Worm (Caenorhabditis elegans) whole organism, mixed stage, embryonic: ENCODE results near the gene C09B7.2.

Source experiments
- M03D4.4 ChIP-seq: sonication (generic microtip); optimal IDR thresholded peaks from 2 replicates; lab custom pipeline; 2017; ENCODE audit warnings: mild to moderate bottlenecking, missing genetic modification characterization, missing compliant biosample characterization
- bed-3 ChIP-seq: fragments of 200-800 bp; sonication (Bioruptor generic); optimal IDR thresholded peaks from 3 replicates; lab custom pipeline; 2018; ENCODE audit warnings: mild to moderate bottlenecking, missing genetic modification characterization, moderate library complexity, missing compliant biosample characterization
- blmp-1 ChIP-seq: fragments of 150-350 bp; optimal IDR thresholded peaks from 2 replicates; lab custom pipeline; 2014; ENCODE audit warnings: missing biosample characterization, missing genetic modification characterization
- ceh-39 ChIP-seq: fragments of 150-350 bp; optimal IDR thresholded peaks from 2 replicates; lab custom pipeline; 2014; ENCODE audit warnings: missing biosample characterization, missing genetic modification characterization
- ceh-83 ChIP-seq: fragments of 200-800 bp; sonication (Bioruptor generic); optimal IDR thresholded peaks from 2 replicates; lab custom pipeline; 2018; ENCODE audit warnings: mild to moderate bottlenecking, missing genetic modification characterization, missing compliant biosample characterization
- ces-1 ChIP-seq: fragments of 150-350 bp; optimal IDR thresholded peaks from 2 replicates; lab custom pipeline; 2014; ENCODE audit warnings: missing biosample characterization, missing genetic modification reagents, missing genetic modification characterization
- cnd-1 ChIP-seq: fragments of 200-800 bp; sonication (Bioruptor generic); optimal IDR thresholded peaks from 2 replicates; lab custom pipeline; 2018; ENCODE audit warnings: mild to moderate bottlenecking, missing genetic modification characterization, missing compliant biosample characterization
- drap-1 ChIP-seq: fragments of 200-800 bp; sonication (Bioruptor generic); optimal IDR thresholded peaks from 3 replicates; lab custom pipeline; 2018; ENCODE audit warnings: mild to moderate bottlenecking, missing genetic modification characterization, missing compliant biosample characterization
- elt-1 ChIP-seq: sonication (generic microtip); optimal IDR thresholded peaks from 2 replicates; lab custom pipeline; 2017; ENCODE audit warnings: missing genetic modification characterization, mild to moderate bottlenecking, missing compliant biosample characterization, antibody characterized with exemption, moderate library complexity, borderline replicate concordance; ENCODE audit not compliant: insufficient read depth
- elt-3 ChIP-seq: fragments of 150-350 bp; optimal IDR thresholded peaks from 2 replicates; lab custom pipeline; 2014; ENCODE audit warnings: missing biosample characterization, missing genetic modification characterization
- flh-1 ChIP-seq: fragments of 200-800 bp; sonication (Bioruptor generic); optimal IDR thresholded peaks from 2 replicates; lab custom pipeline; 2018; ENCODE audit warnings: mild to moderate bottlenecking, missing genetic modification characterization, moderate library complexity, missing compliant biosample characterization
- ham-2 ChIP-seq: fragments of 200-800 bp; sonication (Bioruptor generic); optimal IDR thresholded peaks from 2 replicates; lab custom pipeline; 2018; ENCODE audit warnings: mild to moderate bottlenecking, missing genetic modification characterization, missing compliant biosample characterization
- hlh-1 ChIP-seq: fragments of 150-350 bp; optimal IDR thresholded peaks from 2 replicates; lab custom pipeline; 2014; ENCODE audit warnings: missing biosample characterization, missing genetic modification reagents, missing genetic modification characterization
- lin-13 ChIP-seq: fragments of 150-350 bp; optimal IDR thresholded peaks from 2 replicates; lab custom pipeline; 2014; ENCODE audit warnings: missing biosample characterization, missing genetic modification characterization
- lin-32 ChIP-seq: fragments of 200-800 bp; sonication (Bioruptor generic); optimal IDR thresholded peaks from 2 replicates; lab custom pipeline; 2018; ENCODE audit warnings: mild to moderate bottlenecking, missing genetic modification characterization, missing compliant biosample characterization
- lsy-2 ChIP-seq: fragments of 150-350 bp; optimal IDR thresholded peaks from 2 replicates; lab custom pipeline; 2014; ENCODE audit warnings: missing biosample characterization, missing genetic modification characterization
- mab-5 ChIP-seq: fragments of 150-350 bp; optimal IDR thresholded peaks from 2 replicates; lab custom pipeline; 2014; ENCODE audit warnings: missing biosample characterization, missing genetic modification characterization
- mep-1 ChIP-seq: fragments of 150-350 bp; optimal IDR thresholded peaks from 2 replicates; lab custom pipeline; 2017; ENCODE audit warnings: missing biosample characterization, missing genetic modification reagents, missing genetic modification characterization, inconsistent platforms
- mls-2 ChIP-seq: sonication (generic microtip); optimal IDR thresholded peaks from 2 replicates; lab custom pipeline; 2016; ENCODE audit warnings: mild to moderate bottlenecking, missing genetic modification characterization, moderate library complexity, missing compliant biosample characterization
- nhr-12 ChIP-seq: fragments of 150-350 bp; optimal IDR thresholded peaks from 2 replicates; lab custom pipeline; 2014; ENCODE audit warnings: missing biosample characterization, missing genetic modification characterization
- nhr-2 ChIP-seq: fragments of 150-350 bp; optimal IDR thresholded peaks from 2 replicates; lab custom pipeline; 2014; ENCODE audit warnings: missing biosample characterization, missing genetic modification characterization
- nhr-237 ChIP-seq: fragments of 150-350 bp; optimal IDR thresholded peaks from 2 replicates; lab custom pipeline; 2014; ENCODE audit warnings: missing biosample characterization, missing genetic modification characterization
- nhr-28 ChIP-seq: fragments of 150-350 bp; optimal IDR thresholded peaks from 2 replicates; lab custom pipeline; 2014; ENCODE audit warnings: missing biosample characterization, missing genetic modification characterization
- nhr-76 ChIP-seq: sonication (generic microtip); optimal IDR thresholded peaks from 2 replicates; lab custom pipeline; 2017; ENCODE audit warnings: missing biosample characterization, missing genetic modification characterization
- pha-4 ChIP-seq: fragments of 150-350 bp; optimal IDR thresholded peaks from 2 replicates; lab custom pipeline; 2018; ENCODE audit warnings: missing biosample characterization, missing genetic modification reagents, missing genetic modification characterization
- snpc-4 ChIP-seq: fragments of 150-350 bp; optimal IDR thresholded peaks from 2 replicates; lab custom pipeline; 2014; ENCODE audit warnings: missing biosample characterization, missing genetic modification characterization
- sptf-1 ChIP-seq: sonication (generic microtip); optimal IDR thresholded peaks from 2 replicates; lab custom pipeline; 2017; ENCODE audit warnings: mild to moderate bottlenecking, missing genetic modification characterization, moderate library complexity, missing compliant biosample characterization
- tbx-8 ChIP-seq: fragments of 200-800 bp; sonication (Bioruptor generic); optimal IDR thresholded peaks from 2 replicates; lab custom pipeline; 2018; ENCODE audit warnings: mild to moderate bottlenecking, missing genetic modification characterization, moderate library complexity, missing compliant biosample characterization
- unc-120 ChIP-seq: sonication (generic microtip); optimal IDR thresholded peaks from 2 replicates; lab custom pipeline; 2017; ENCODE audit warnings: missing genetic modification characterization, missing compliant biosample characterization; ENCODE audit not compliant: poor library complexity, severe bottlenecking
- unc-39 ChIP-seq: fragments of 150-350 bp; optimal IDR thresholded peaks from 2 replicates; lab custom pipeline; 2014; ENCODE audit warnings: missing biosample characterization, missing genetic modification characterization
- unc-62 ChIP-seq: fragments of 150-350 bp; optimal IDR thresholded peaks from 2 replicates; lab custom pipeline; 2014; ENCODE audit warnings: missing biosample characterization, missing genetic modification reagents, missing genetic modification characterization
- zip-8 ChIP-seq: fragments of 150-350 bp; optimal IDR thresholded peaks from 2 replicates; lab custom pipeline; 2014; ENCODE audit warnings: missing biosample characterization, missing genetic modification characterization

C09B7.2 gene

DNA sequence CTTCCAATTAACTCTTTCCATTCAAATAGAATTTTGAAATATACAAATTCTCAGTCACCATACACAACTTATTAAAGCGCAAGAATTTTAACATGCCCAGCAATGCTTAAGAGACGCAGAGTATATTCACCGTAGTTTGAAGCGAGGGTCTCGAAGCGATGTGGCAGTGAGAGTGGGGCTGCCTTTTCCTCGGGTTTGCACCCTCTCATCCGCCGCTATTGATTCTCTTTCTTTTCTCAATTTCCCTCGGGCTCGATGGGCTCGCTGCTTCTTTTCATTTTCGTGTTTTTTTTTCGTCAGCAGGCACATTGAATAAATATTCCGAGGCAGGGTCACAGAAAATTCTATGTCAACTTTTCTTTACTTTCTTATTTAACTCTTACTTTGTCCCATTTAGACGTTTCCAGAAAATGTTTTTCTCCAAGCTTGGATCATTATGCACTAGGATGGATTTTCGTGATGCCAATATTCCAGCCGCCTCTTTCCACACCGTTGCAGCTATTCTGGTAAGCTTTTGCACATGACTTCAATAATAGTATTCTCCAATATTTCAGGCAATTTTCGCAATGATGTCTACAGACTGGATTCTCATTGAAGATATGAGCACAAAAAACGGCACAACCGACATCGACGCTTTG lies 20.8 kb downstream of the C09B7.2 start, which contains the start of gene T14G11.1:
T14G11.1 (plus strand) TSS at position 408 of the 638 bp plus-strand sequence.
- TF ChIP-seq mep-1 (tag; lab: Kevin White, UChicago) (peak; percentile 44), M03D4.4 (tag; lab: Kevin White, UChicago) (no peak), ham-2 (GFP tag; lab: Kevin White, UChicago) (peak; percentile 27), snpc-4 (tag; lab: Kevin White, UChicago) (no peak), ces-1 (peak; percentile 77), unc-39 (no peak), sptf-1 (no peak), mab-5 (tag; lab: Kevin White, UChicago) (no peak), unc-62 (no peak), drap-1 (no peak), hlh-1 (peak; percentile 77), mls-2 (peak; percentile 23), lin-13 (tag; lab: Kevin White, UChicago) (no peak), pha-4 (tag; lab: Kevin White, UChicago) (peak; percentile 61), elt-1 (tag; lab: Kevin White, UChicago) (no peak), nhr-237 (peak; percentile 65), lsy-2 (peak; percentile 94), nhr-76 (tag; lab: Kevin White, UChicago) (no peak), unc-120 (peak; percentile 62)

DNA sequence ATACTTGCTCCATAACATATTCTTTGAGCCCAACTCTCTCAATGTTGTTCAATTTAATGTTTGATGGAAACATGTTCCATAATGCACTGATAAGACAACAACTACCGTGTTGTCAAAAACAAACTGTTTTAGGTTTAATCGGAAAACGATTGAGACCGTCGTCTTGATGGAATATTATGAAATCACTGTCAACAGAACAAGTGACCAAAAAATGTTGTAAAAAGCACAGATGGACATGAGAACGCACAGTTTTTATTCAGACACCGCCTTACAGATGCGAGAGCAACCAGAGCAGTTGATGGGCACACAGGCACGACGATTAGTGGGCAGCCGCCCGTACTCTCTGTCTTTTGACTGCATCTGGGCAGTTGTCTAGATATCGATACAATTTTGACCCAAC lies 25.1 kb downstream of the C09B7.2 start:
- TF ChIP-seq hlh-1: no peak
- no peak for TF ChIP-seq flh-1 (GFP tag; lab: Kevin White, UChicago)
- TF ChIP-seq tbx-8 (GFP tag; lab: Kevin White, UChicago): no peak
- TF ChIP-seq snpc-4 (tag; lab: Kevin White, UChicago): no peak
- TF ChIP-seq nhr-76 (tag; lab: Kevin White, UChicago): no peak
- no peak for TF ChIP-seq pha-4 (tag; lab: Kevin White, UChicago)
- TF ChIP-seq elt-3 (tag; lab: Kevin White, UChicago): no peak
- TF ChIP-seq, all 35 proteins: peak for 0

ce11 chrX:2694725-2695124 lies 26.8 kb downstream of the C09B7.2 start, which contains the start of gene T02C5.1:
Gene T02C5.1 (plus strand): TSS chrX:2694923.
- no peak for TF ChIP-seq nhr-2 (tag; lab: Kevin White, UChicago)
- TF ChIP-seq mab-5 (tag; lab: Kevin White, UChicago): no peak
- no peak for TF ChIP-seq blmp-1 (tag; lab: Kevin White, UChicago)
- no peak for TF ChIP-seq cnd-1 (tag; lab: Kevin White, UChicago)
- no peak for TF ChIP-seq ces-1
- TF ChIP-seq unc-62: no peak
- TF ChIP-seq lin-32: no peak
- TF ChIP-seq nhr-237: no peak
- TF ChIP-seq lsy-2: no peak
- TF ChIP-seq nhr-28 (tag; lab: Kevin White, UChicago): no peak
- no peak for TF ChIP-seq M03D4.4 (tag; lab: Kevin White, UChicago)
- TF ChIP-seq bed-3 (GFP tag; lab: Kevin White, UChicago): no peak
- no peak for TF ChIP-seq nhr-12 (tag; lab: Kevin White, UChicago)

ce11 chrX:2695292-2695691 lies 27.4 kb downstream of the C09B7.2 start:
- TF ChIP-seq flh-1 (GFP tag; lab: Kevin White, UChicago) (no peak), M03D4.4 (tag; lab: Kevin White, UChicago) (no peak), ceh-83 (GFP tag; lab: Kevin White, UChicago) (no peak), mep-1 (tag; lab: Kevin White, UChicago) (no peak), unc-62 (no peak), hlh-1 (no peak)

DNA sequence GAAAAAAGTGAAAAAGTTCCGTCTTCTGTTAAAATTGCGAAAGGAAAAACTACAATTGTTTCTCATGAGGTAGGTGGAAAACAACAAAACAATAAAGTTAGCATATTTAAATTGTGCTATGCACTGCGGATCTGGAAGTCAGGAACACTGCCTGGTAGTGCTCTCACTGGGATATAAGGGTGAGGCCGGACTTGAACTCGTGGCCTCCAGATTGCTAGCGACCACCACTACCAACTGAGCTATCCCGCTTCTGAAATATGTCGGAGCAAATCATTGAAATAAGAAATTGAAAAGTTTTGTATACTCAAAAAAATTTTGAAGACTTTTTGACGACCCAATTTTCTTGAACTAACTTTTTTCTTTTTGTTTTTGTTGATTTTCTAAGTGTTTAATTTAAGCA lies 28.6 kb downstream of the C09B7.2 start:
- no peak for TF ChIP-seq nhr-12 (tag; lab: Kevin White, UChicago)
- no peak for TF ChIP-seq hlh-1
- no peak for TF ChIP-seq zip-8
- TF ChIP-seq ceh-39 (tag; lab: Kevin White, UChicago): no peak
- no peak for TF ChIP-seq tbx-8 (GFP tag; lab: Kevin White, UChicago)
- TF ChIP-seq unc-39: no peak
- no peak for TF ChIP-seq flh-1 (GFP tag; lab: Kevin White, UChicago)
- TF ChIP-seq mls-2: no peak
- no peak for TF ChIP-seq elt-1 (tag; lab: Kevin White, UChicago)
- no peak for TF ChIP-seq cnd-1 (tag; lab: Kevin White, UChicago)
- no peak for TF ChIP-seq ham-2 (GFP tag; lab: Kevin White, UChicago)
- no peak for TF ChIP-seq M03D4.4 (tag; lab: Kevin White, UChicago)
- no peak for TF ChIP-seq nhr-237
- no peak for TF ChIP-seq nhr-76 (tag; lab: Kevin White, UChicago)
- no peak for TF ChIP-seq lin-13 (tag; lab: Kevin White, UChicago)
- no peak for TF ChIP-seq nhr-2 (tag; lab: Kevin White, UChicago)
- no peak for TF ChIP-seq lsy-2
- no peak for TF ChIP-seq lin-32
- no peak for TF ChIP-seq mab-5 (tag; lab: Kevin White, UChicago)
- TF ChIP-seq elt-3 (tag; lab: Kevin White, UChicago): no peak
